Worm (Caenorhabditis elegans): Measurements from ENCODE around the gene tdo-2.

DNA sequence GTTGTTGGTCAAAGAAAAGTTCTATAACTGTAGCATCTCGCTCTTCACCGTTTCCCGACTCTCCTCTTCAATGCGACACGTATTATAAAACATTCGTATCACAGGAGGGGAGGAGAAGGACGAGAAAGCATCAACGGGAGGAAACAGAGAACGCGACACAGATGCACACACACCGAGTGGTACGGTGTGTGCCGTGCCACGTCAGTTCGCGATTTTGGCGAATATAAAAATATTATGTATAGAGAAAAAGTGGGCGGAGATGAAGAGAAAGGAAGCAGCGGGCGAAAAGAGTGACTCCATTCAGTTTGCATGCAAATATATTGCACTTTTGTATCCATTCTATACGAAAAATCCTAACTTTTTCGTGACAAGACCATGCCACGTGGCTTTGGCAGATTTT lies 5.0 kb downstream of the tdo-2 start:
- TF ChIP-seq nhr-237 (tag; optimal IDR thresholded peaks at IDR 0.05) (no peak), nhr-28 (tag; optimal IDR thresholded peaks at IDR 0.05) (no peak), pha-4 (tag; optimal IDR thresholded peaks at IDR 0.05) (peak; percentile 12), ztf-4 (tag; optimal IDR thresholded peaks at IDR 0.05) (no peak)

Data from whole organism, L3 larva.